Fruit fly (Drosophila melanogaster) whole organism, adult: ENCODE results near the gene Irbp.

Experiments
- CG11617 ChIP-seq: fragments of 200-800 bp; sonication (Bioruptor generic); optimal IDR thresholded peaks from 2 replicates; lab custom pipeline; 2017; ENCODE audit warnings: mild to moderate bottlenecking, missing biosample characterization, missing genetic modification reagents, missing genetic modification characterization
- CG12768 ChIP-seq: fragments of 200-800 bp; sonication (Bioruptor generic); optimal IDR thresholded peaks from 2 replicates; lab custom pipeline; 2017; ENCODE audit warnings: missing biosample characterization, missing genetic modification characterization, mild to moderate bottlenecking, moderate library complexity, missing genetic modification reagents
- CG14711 ChIP-seq: fragments of 200-800 bp; sonication (Bioruptor generic); optimal IDR thresholded peaks from 2 replicates; lab custom pipeline; 2018; ENCODE audit warnings: missing biosample characterization, mild to moderate bottlenecking, missing genetic modification characterization, moderate library complexity
- CG1620 ChIP-seq: fragments of 200-800 bp; sonication (Bioruptor generic); optimal IDR thresholded peaks from 2 replicates; lab custom pipeline; 2016; ENCODE audit warnings: missing biosample characterization, missing genetic modification characterization
- CG33017 ChIP-seq: fragments of 200-800 bp; sonication (Bioruptor generic); optimal IDR thresholded peaks from 2 replicates; lab custom pipeline; 2018; ENCODE audit warnings: missing biosample characterization, mild to moderate bottlenecking, missing genetic modification characterization, moderate library complexity
- CG5204 ChIP-seq: fragments of 200-800 bp; sonication (Bioruptor generic); optimal IDR thresholded peaks from 2 replicates; lab custom pipeline; 2016; ENCODE audit warnings: missing biosample characterization, missing genetic modification characterization
- CG7045 ChIP-seq: fragments of 200-800 bp; sonication (Bioruptor generic); optimal IDR thresholded peaks from 2 replicates; lab custom pipeline; 2017; ENCODE audit warnings: missing biosample characterization, mild to moderate bottlenecking, missing genetic modification characterization
- CG7101 ChIP-seq: fragments of 200-800 bp; sonication (Bioruptor generic); optimal IDR thresholded peaks from 2 replicates; lab custom pipeline; 2018; ENCODE audit warnings: missing biosample characterization, mild to moderate bottlenecking, missing genetic modification characterization, moderate library complexity
- Clk ChIP-seq: fragments of 200-800 bp; sonication (Bioruptor generic); optimal IDR thresholded peaks from 2 replicates; lab custom pipeline; 2017; ENCODE audit warnings: missing biosample characterization, missing genetic modification characterization
- Crg-1 ChIP-seq: fragments of 200-800 bp; sonication (Bioruptor generic); optimal IDR thresholded peaks from 2 replicates; lab custom pipeline; 2016; ENCODE audit warnings: missing biosample characterization, missing genetic modification characterization
- Hr96 ChIP-seq: fragments of 200-800 bp; sonication (Bioruptor generic); optimal IDR thresholded peaks from 2 replicates; lab custom pipeline; 2016; ENCODE audit warnings: missing biosample characterization, missing genetic modification characterization
- Mnt ChIP-seq: fragments of 200-800 bp; sonication (Bioruptor generic); optimal IDR thresholded peaks from 2 replicates; lab custom pipeline; 2016; ENCODE audit warnings: missing biosample characterization, mild to moderate bottlenecking, missing genetic modification characterization
- bab1 ChIP-seq: fragments of 200-800 bp; sonication (Bioruptor generic); optimal IDR thresholded peaks from 3 replicates; lab custom pipeline; 2019; ENCODE audit warnings: missing biosample characterization, mild to moderate bottlenecking, missing genetic modification characterization, moderate library complexity
- cic ChIP-seq: fragments of 200-800 bp; sonication (Bioruptor generic); optimal IDR thresholded peaks from 2 replicates; lab custom pipeline; 2017; ENCODE audit warnings: missing biosample characterization, mild to moderate bottlenecking, missing genetic modification characterization, moderate library complexity
- cnc ChIP-seq, 2 experiments: fragments of >200 bp; optimal IDR thresholded peaks; 2 replicates each; lab custom pipeline; 2017
- kay ChIP-seq: fragments of 200-800 bp; sonication (Bioruptor generic); peaks from one replicate; lab custom pipeline; 2016; ENCODE audit warnings: missing biosample characterization, missing genetic modification characterization, borderline replicate concordance
- ovo ChIP-seq: fragments of 200-800 bp; sonication (Bioruptor generic); optimal IDR thresholded peaks from 2 replicates; lab custom pipeline; 2016; ENCODE audit warnings: missing biosample characterization, missing genetic modification characterization
- pad ChIP-seq: fragments of 200-800 bp; sonication (Bioruptor generic); optimal IDR thresholded peaks from 3 replicates; lab custom pipeline; 2017; ENCODE audit warnings: missing biosample characterization, missing genetic modification characterization, mild to moderate bottlenecking, moderate library complexity, missing genetic modification reagents
- tj ChIP-seq: fragments of 200-800 bp; sonication (Bioruptor generic); optimal IDR thresholded peaks from 3 replicates; lab custom pipeline; 2017; ENCODE audit warnings: missing biosample characterization, mild to moderate bottlenecking, missing genetic modification characterization, moderate library complexity
- toe ChIP-seq: fragments of 200-800 bp; sonication (Bioruptor generic); optimal IDR thresholded peaks from 2 replicates; lab custom pipeline; 2016; ENCODE audit warnings: missing biosample characterization, missing genetic modification characterization

Irbp gene

dm6 chr3R:11458022-11458850, 48.4 kb downstream of the Irbp start:
- TF ChIP-seq Hr96 (GFP tag; lab: Kevin White, UChicago) (peak; percentile 17), CG5204 (GFP tag; lab: Kevin White, UChicago) (no peak), toe (GFP tag; lab: Kevin White, UChicago) (no peak), CG7101 (tag; lab: Kevin White, UChicago) (peak; percentile 72), ovo (GFP tag; lab: Kevin White, UChicago) (no peak), Clk (GFP tag; lab: Kevin White, UChicago) (no peak), kay (GFP tag; lab: Kevin White, UChicago) (peak; percentile 59), CG14711 (tag; lab: Kevin White, UChicago) (peak; percentile 66), bab1 (GFP tag; lab: Kevin White, UChicago) (no peak), CG33017 (tag; lab: Kevin White, UChicago) (peak; percentile 72), Mnt (peak; percentile 47), CG1620 (GFP tag; lab: Kevin White, UChicago) (no peak), tj (GFP tag; lab: Kevin White, UChicago) (no peak), CG12768 (GFP tag; lab: Kevin White, UChicago) (peak; percentile 59), pad (GFP tag; lab: Kevin White, UChicago) (peak; percentile 17), CG7045 (no peak), cnc (optimal IDR thresholded peaks at IDR 0.05; lab: Kevin White, UChicago) (no peak), CG11617 (GFP tag; lab: Kevin White, UChicago) (peak; percentile 54), Crg-1 (no peak), cic (GFP tag; lab: Kevin White, UChicago) (no peak)

- no peak for TF ChIP-seq cic (GFP tag; lab: Kevin White, UChicago)
- no peak for TF ChIP-seq CG12768 (GFP tag; lab: Kevin White, UChicago)
- no peak for TF ChIP-seq CG7045
- TF ChIP-seq cnc (optimal IDR thresholded peaks at IDR 0.05; lab: Kevin White, UChicago) = no peak
- no peak for TF ChIP-seq CG1620 (GFP tag; lab: Kevin White, UChicago)
- TF ChIP-seq CG11617 (GFP tag; lab: Kevin White, UChicago) = no peak
Observed at dm6 chr3R:11458851-11459175, 49.0 kb downstream of the Irbp start.

dm6 chr3R:11460502-11461358, 50.9 kb downstream of the Irbp start, which contains the start of gene PGRP-LB:
Gene PGRP-LB, minus strand, starts transcription at chr3R:11460552.
- TF ChIP-seq CG11617 (GFP tag; lab: Kevin White, UChicago) = peak; percentile 27
- TF ChIP-seq kay (GFP tag; lab: Kevin White, UChicago) = peak; percentile 14
- no peak for TF ChIP-seq tj (GFP tag; lab: Kevin White, UChicago)
- TF ChIP-seq Crg-1 = no peak
- peak; percentile 28 for TF ChIP-seq CG12768 (GFP tag; lab: Kevin White, UChicago)
- no peak for TF ChIP-seq CG1620 (GFP tag; lab: Kevin White, UChicago)
- no peak for TF ChIP-seq pad (GFP tag; lab: Kevin White, UChicago)
- no peak for TF ChIP-seq ovo (GFP tag; lab: Kevin White, UChicago)
- TF ChIP-seq CG14711 (tag; lab: Kevin White, UChicago) = no peak
- no peak for TF ChIP-seq CG5204 (GFP tag; lab: Kevin White, UChicago)
- no peak for TF ChIP-seq CG7101 (tag; lab: Kevin White, UChicago)
- peak; percentile 65 for TF ChIP-seq cic (GFP tag; lab: Kevin White, UChicago)
- no peak for TF ChIP-seq CG7045
- TF ChIP-seq cnc (optimal IDR thresholded peaks at IDR 0.05; lab: Kevin White, UChicago) = no peak
- peak; percentile 14 for TF ChIP-seq Hr96 (GFP tag; lab: Kevin White, UChicago)
- no peak for TF ChIP-seq Mnt
- TF ChIP-seq CG33017 (tag; lab: Kevin White, UChicago) = no peak
- TF ChIP-seq bab1 (GFP tag; lab: Kevin White, UChicago) = no peak
- TF ChIP-seq toe (GFP tag; lab: Kevin White, UChicago) = no peak
- TF ChIP-seq Clk (GFP tag; lab: Kevin White, UChicago) = no peak
